Worm (Caenorhabditis elegans) whole organism, L3 larva: Measurements from ENCODE around the gene qua-1.

Source experiments
- ceh-16 ChIP-seq: sonication (generic microtip); optimal IDR thresholded peaks from 2 replicates; lab custom pipeline; 2017; ENCODE audit warnings: missing biosample characterization, missing genetic modification characterization
- ceh-82 ChIP-seq: fragments of 150-350 bp; optimal IDR thresholded peaks from 2 replicates; lab custom pipeline; 2014; ENCODE audit warnings: missing biosample characterization, missing genetic modification characterization
- lin-15B ChIP-seq: fragments of 150-350 bp; optimal IDR thresholded peaks from 2 replicates; lab custom pipeline; 2014; ENCODE audit warnings: missing biosample characterization, missing genetic modification characterization
- ztf-4 ChIP-seq: fragments of 150-350 bp; optimal IDR thresholded peaks from 2 replicates; lab custom pipeline; 2014; ENCODE audit warnings: missing biosample characterization, missing genetic modification characterization

ce11 chrII:8205612-8206011 lies 7.0 kb downstream of the qua-1 start:
- TF ChIP-seq lin-15B (tag; lab: Kevin White, UChicago) (no peak), ztf-4 (tag; lab: Kevin White, UChicago) (no peak), ceh-82 (no peak), ceh-16 (no peak)
